Worm (Caenorhabditis elegans) whole organism, L2 larva: ENCODE results near the gene C27D8.3.

Experiments used
- alr-1 ChIP-seq: fragments of 150-350 bp; optimal IDR thresholded peaks from 2 replicates; lab custom pipeline; 2014; ENCODE audit warnings: missing biosample characterization, missing genetic modification characterization
- ama-1 ChIP-seq: fragments of 150-350 bp; optimal IDR thresholded peaks from 2 replicates; lab custom pipeline; 2018; ENCODE audit warnings: inconsistent platforms
- blmp-1 ChIP-seq: sonication (generic microtip); optimal IDR thresholded peaks from 2 replicates; lab custom pipeline; 2017; ENCODE audit warnings: missing genetic modification characterization, mild to moderate bottlenecking, missing compliant biosample characterization, antibody characterized with exemption, moderate library complexity; ENCODE audit not compliant: insufficient read depth
- ceh-82 ChIP-seq: fragments of 150-350 bp; optimal IDR thresholded peaks from 2 replicates; lab custom pipeline; 2014; ENCODE audit warnings: missing biosample characterization, missing genetic modification characterization
- egl-27 ChIP-seq: sonication (generic microtip); optimal IDR thresholded peaks from 3 replicates; lab custom pipeline; 2017; ENCODE audit warnings: missing biosample characterization, missing genetic modification reagents, missing genetic modification characterization
- elt-1 ChIP-seq: fragments of 150-350 bp; optimal IDR thresholded peaks from 2 replicates; lab custom pipeline; 2014; ENCODE audit warnings: missing biosample characterization, missing genetic modification characterization
- nhr-21 ChIP-seq: fragments of 150-350 bp; optimal IDR thresholded peaks from 2 replicates; lab custom pipeline; 2014; ENCODE audit warnings: missing biosample characterization, missing genetic modification characterization
- nhr-23 ChIP-seq: fragments of 150-350 bp; optimal IDR thresholded peaks from 2 replicates; lab custom pipeline; 2014; ENCODE audit warnings: missing biosample characterization, missing genetic modification reagents, missing genetic modification characterization
- nhr-237 ChIP-seq: fragments of 150-350 bp; optimal IDR thresholded peaks from 2 replicates; lab custom pipeline; 2014; ENCODE audit warnings: missing biosample characterization, missing genetic modification characterization
- snpc-4 ChIP-seq: fragments of 150-350 bp; optimal IDR thresholded peaks from 2 replicates; lab custom pipeline; 2014; ENCODE audit warnings: missing biosample characterization, missing genetic modification characterization
- unc-39 ChIP-seq: fragments of 150-350 bp; optimal IDR thresholded peaks from 2 replicates; lab custom pipeline; 2014; ENCODE audit warnings: missing biosample characterization, missing genetic modification characterization
- zag-1 ChIP-seq: fragments of 150-350 bp; optimal IDR thresholded peaks from 2 replicates; lab custom pipeline; 2014; ENCODE audit warnings: missing biosample characterization, missing genetic modification characterization

- no peak for TF ChIP-seq ama-1
- no peak for TF ChIP-seq nhr-21 (tag; lab: Kevin White, UChicago)
- no peak for TF ChIP-seq snpc-4 (tag; lab: Kevin White, UChicago)
- no peak for TF ChIP-seq alr-1 (tag; lab: Kevin White, UChicago)
- no peak for TF ChIP-seq zag-1 (tag; lab: Kevin White, UChicago)
- TF ChIP-seq nhr-237 (tag; lab: Kevin White, UChicago): no peak
- no peak for TF ChIP-seq ceh-82 (tag; lab: Kevin White, UChicago)
- TF ChIP-seq unc-39: no peak
- TF ChIP-seq elt-1 (tag; lab: Kevin White, UChicago): no peak
- TF ChIP-seq blmp-1 (tag; lab: Kevin White, UChicago): no peak
- TF ChIP-seq nhr-23: no peak
- TF ChIP-seq egl-27 (tag; lab: Kevin White, UChicago): no peak
Observed at ce11 chrIV:12743680-12744079, 32.1 kb upstream of the C27D8.3 start.
